Fruit fly (Drosophila melanogaster) whole organism, embryonic: ENCODE data around the gene Ppm1.

ENCODE experiments used
- Ada2b ChIP-seq: fragments of 200-800 bp; sonication (Bioruptor generic); IDR thresholded peaks from 2 replicates; pipeline ENCODE4 v1.3.6; 2022; ENCODE audit warnings: missing biosample characterization, missing genetic modification characterization
- Antp ChIP-seq: fragments of 200-800 bp; sonication (Bioruptor generic); optimal IDR thresholded peaks from 3 replicates; lab custom pipeline; 2016; ENCODE audit warnings: missing biosample characterization, missing genetic modification characterization
- CG1024 ChIP-seq: fragments of 200-800 bp; sonication (Bioruptor generic); IDR thresholded peaks from 2 replicates; pipeline ENCODE4 v1.3.6; 2022; ENCODE audit warnings: missing biosample characterization, missing genetic modification characterization
- CG10366 ChIP-seq: fragments of 200-800 bp; sonication (Bioruptor generic); IDR thresholded peaks from 2 replicates; pipeline ENCODE4 v1.3.6; 2022; ENCODE audit warnings: missing biosample characterization, missing genetic modification characterization
- CG11504 ChIP-seq: fragments of 200-800 bp; sonication (Bioruptor generic); optimal IDR thresholded peaks from 3 replicates; lab custom pipeline; 2019; ENCODE audit warnings: missing biosample characterization, mild to moderate bottlenecking, missing genetic modification characterization, moderate library complexity
- CG11560 ChIP-seq: fragments of 200-800 bp; sonication (Bioruptor generic); IDR thresholded peaks from 3 replicates; pipeline ENCODE4 v1.3.6; 2022; ENCODE audit warnings: missing biosample characterization, missing genetic modification characterization
- CG12071 ChIP-seq: fragments of 200-800 bp; sonication (Bioruptor generic); optimal IDR thresholded peaks from 3 replicates; lab custom pipeline; 2018; ENCODE audit warnings: missing biosample characterization, mild to moderate bottlenecking, missing genetic modification characterization
- CG13296 ChIP-seq: fragments of 200-800 bp; sonication (Bioruptor generic); optimal IDR thresholded peaks from 3 replicates; lab custom pipeline; 2018; ENCODE audit warnings: missing biosample characterization, mild to moderate bottlenecking, missing genetic modification characterization
- CG15696 ChIP-seq: fragments of 200-800 bp; sonication (Bioruptor generic); optimal IDR thresholded peaks from 2 replicates; lab custom pipeline; 2019; ENCODE audit warnings: missing biosample characterization, mild to moderate bottlenecking, missing genetic modification characterization, moderate library complexity
- CG1603 ChIP-seq: fragments of 200-800 bp; sonication (Bioruptor generic); optimal IDR thresholded peaks from 2 replicates; lab custom pipeline; 2019; ENCODE audit warnings: missing biosample characterization, mild to moderate bottlenecking, missing genetic modification characterization, moderate library complexity
- CG16779 ChIP-seq: fragments of 200-800 bp; sonication (Bioruptor generic); IDR thresholded peaks from 2 replicates; pipeline ENCODE4 v1.3.6; 2022; ENCODE audit warnings: missing biosample characterization, missing genetic modification characterization
- CG17359 ChIP-seq: fragments of 200-800 bp; sonication (Bioruptor generic); optimal IDR thresholded peaks from 3 replicates; lab custom pipeline; 2018; ENCODE audit warnings: missing biosample characterization, mild to moderate bottlenecking, missing genetic modification characterization, moderate library complexity
- CG17385 ChIP-seq: fragments of 200-800 bp; sonication (Bioruptor generic); optimal IDR thresholded peaks from 3 replicates; lab custom pipeline; 2018; ENCODE audit warnings: missing biosample characterization, mild to moderate bottlenecking, missing genetic modification characterization
- CG2889 ChIP-seq: fragments of 200-800 bp; sonication (Bioruptor generic); IDR thresholded peaks from 3 replicates; pipeline ENCODE4 v1.3.6; 2022; ENCODE audit warnings: missing biosample characterization, missing genetic modification characterization
- CG31441 ChIP-seq: fragments of 200-800 bp; sonication (Bioruptor generic); IDR thresholded peaks from 2 replicates; pipeline ENCODE4 v1.3.6; 2022; ENCODE audit warnings: missing biosample characterization, missing genetic modification characterization
- CG32772 ChIP-seq: fragments of 200-800 bp; sonication (Bioruptor generic); IDR thresholded peaks from 2 replicates; pipeline ENCODE4 v1.3.6; 2022; ENCODE audit warnings: missing biosample characterization, missing genetic modification characterization
- CG4282 ChIP-seq: fragments of 200-800 bp; sonication (Bioruptor generic); optimal IDR thresholded peaks from 2 replicates; lab custom pipeline; 2016; ENCODE audit warnings: missing biosample characterization, missing genetic modification characterization
- CG7357 ChIP-seq: fragments of 200-800 bp; sonication (Bioruptor generic); IDR thresholded peaks from 3 replicates; pipeline ENCODE4 v1.3.6; 2022; ENCODE audit warnings: missing biosample characterization, missing genetic modification characterization
- CG7556 ChIP-seq: fragments of 200-800 bp; sonication (Bioruptor generic); optimal IDR thresholded peaks from 2 replicates; lab custom pipeline; 2017; ENCODE audit warnings: missing biosample characterization, mild to moderate bottlenecking, missing genetic modification characterization
- CG8359 ChIP-seq: fragments of 200-800 bp; sonication (Bioruptor generic); optimal IDR thresholded peaks from 2 replicates; lab custom pipeline; 2017; ENCODE audit warnings: missing biosample characterization, mild to moderate bottlenecking, missing genetic modification characterization, borderline replicate concordance
- CG8765 ChIP-seq: fragments of 200-800 bp; sonication (Bioruptor generic); IDR thresholded peaks from 2 replicates; pipeline ENCODE4 v1.3.6; 2022; ENCODE audit warnings: missing biosample characterization, missing genetic modification characterization
- D ChIP-seq, 2 experiments: fragments of 200-800 bp in 1 of 2; fragments of >200 bp in 1 of 2; sonication (Bioruptor generic) in 1 of 2; optimal IDR thresholded peaks; 2 replicates in 1 of 2; 3 replicates in 1 of 2; lab custom pipeline; 2017; ENCODE audit warnings: mild to moderate bottlenecking in 1 of 2, missing biosample characterization in 1 of 2, missing genetic modification characterization in 1 of 2, missing genetic modification reagents in 1 of 2
- Doc3 ChIP-seq: fragments of 200-800 bp; sonication (Bioruptor generic); IDR thresholded peaks from 3 replicates; pipeline ENCODE4 v1.3.6; 2022; ENCODE audit warnings: missing biosample characterization, missing genetic modification characterization; ENCODE audit not compliant: partially characterized antibody
- Ets97D ChIP-seq: fragments of 200-800 bp; sonication (Bioruptor generic); optimal IDR thresholded peaks from 3 replicates; lab custom pipeline; 2016; ENCODE audit warnings: missing biosample characterization, missing genetic modification characterization
- Mad ChIP-seq: fragments of 200-800 bp; sonication (Bioruptor generic); optimal IDR thresholded peaks from 2 replicates; lab custom pipeline; 2016; ENCODE audit warnings: missing biosample characterization, missing genetic modification characterization
- NC2β ChIP-seq: fragments of 200-800 bp; sonication (Bioruptor generic); optimal IDR thresholded peaks from 2 replicates; lab custom pipeline; 2016; ENCODE audit warnings: missing biosample characterization, missing genetic modification characterization
- Oli ChIP-seq: fragments of 200-800 bp; sonication (Bioruptor generic); optimal IDR thresholded peaks from 2 replicates; lab custom pipeline; 2018; ENCODE audit warnings: missing biosample characterization, mild to moderate bottlenecking, missing genetic modification characterization, moderate library complexity
- Poxn ChIP-seq: fragments of 200-800 bp; sonication (Bioruptor generic); IDR thresholded peaks from 2 replicates; pipeline ENCODE4 v1.3.6; 2022; ENCODE audit warnings: missing biosample characterization, missing genetic modification characterization
- Ptx1 ChIP-seq: fragments of 200-800 bp; sonication (Bioruptor generic); IDR thresholded peaks from 2 replicates; pipeline ENCODE4 v1.3.6; 2022; ENCODE audit warnings: missing biosample characterization, missing genetic modification characterization
- Six4 ChIP-seq: fragments of 200-800 bp; sonication (Bioruptor generic); optimal IDR thresholded peaks from 2 replicates; lab custom pipeline; 2016; ENCODE audit warnings: missing biosample characterization, missing genetic modification characterization
- Spps ChIP-seq: fragments of 200-800 bp; sonication (Bioruptor generic); optimal IDR thresholded peaks from 2 replicates; lab custom pipeline; 2018; ENCODE audit warnings: missing biosample characterization, mild to moderate bottlenecking, missing genetic modification characterization
- Trl ChIP-seq, 3 experiments: fragments of >200 bp in 2 of 3; fragments of 200-800 bp in 1 of 3; sonication (Bioruptor generic) in 1 of 3; optimal IDR thresholded peaks; 2 replicates in 1 of 3; 3 replicates in 2 of 3; lab custom pipeline; 2016 to 2017; ENCODE audit warnings: missing biosample characterization in 1 of 3, missing genetic modification characterization in 1 of 3
- cato ChIP-seq: fragments of 200-800 bp; sonication (Bioruptor generic); optimal IDR thresholded peaks from 2 replicates; lab custom pipeline; 2016; ENCODE audit warnings: missing biosample characterization, missing genetic modification characterization, borderline replicate concordance
- da ChIP-seq: fragments of 200-800 bp; sonication (Bioruptor generic); optimal IDR thresholded peaks from 2 replicates; lab custom pipeline; 2016; ENCODE audit warnings: missing biosample characterization, missing genetic modification characterization
- fd102C ChIP-seq: fragments of 200-800 bp; sonication (Bioruptor generic); optimal IDR thresholded peaks from 2 replicates; lab custom pipeline; 2018; ENCODE audit warnings: missing biosample characterization, mild to moderate bottlenecking, missing genetic modification characterization, moderate library complexity
- gce ChIP-seq: fragments of 200-800 bp; sonication (Bioruptor generic); IDR thresholded peaks from 3 replicates; pipeline ENCODE4 v1.3.6; 2022; ENCODE audit warnings: missing biosample characterization, missing genetic modification characterization
- pho ChIP-seq: fragments of 200-800 bp; sonication (Bioruptor generic); optimal IDR thresholded peaks from 2 replicates; lab custom pipeline; 2016; ENCODE audit warnings: missing biosample characterization, missing genetic modification characterization
- prd ChIP-seq, 3 experiments: fragments of >200 bp in 2 of 3; fragments of 200-800 bp in 1 of 3; sonication (Bioruptor generic) in 1 of 3; optimal IDR thresholded peaks in 2 of 3; IDR thresholded peaks in 1 of 3; 2 replicates in 2 of 3; 3 replicates in 1 of 3; pipeline versions ENCODE4 v1.3.6 to Lab custom; 2017 to 2022; ENCODE audit warnings: missing biosample characterization in 1 of 3, missing genetic modification characterization in 1 of 3
- row ChIP-seq: fragments of 200-800 bp; sonication (Bioruptor generic); IDR thresholded peaks from 3 replicates; pipeline ENCODE4 v1.3.6; 2022; ENCODE audit warnings: missing biosample characterization, missing genetic modification characterization
- scrt ChIP-seq: fragments of 200-800 bp; sonication (Bioruptor generic); optimal IDR thresholded peaks from 2 replicates; lab custom pipeline; 2018; ENCODE audit warnings: missing biosample characterization, mild to moderate bottlenecking, missing genetic modification characterization, moderate library complexity
- sens-2 ChIP-seq: fragments of 200-800 bp; sonication (Bioruptor generic); IDR thresholded peaks from 2 replicates; pipeline ENCODE4 v1.3.6; 2022; ENCODE audit warnings: missing biosample characterization, missing genetic modification characterization
- sisA ChIP-seq: fragments of 200-800 bp; sonication (Bioruptor generic); IDR thresholded peaks from 2 replicates; pipeline ENCODE4 v1.3.6; 2022; ENCODE audit warnings: missing biosample characterization, missing genetic modification characterization
- slp2 ChIP-seq: fragments of 200-800 bp; sonication (Bioruptor generic); optimal IDR thresholded peaks from 2 replicates; lab custom pipeline; 2016; ENCODE audit warnings: missing biosample characterization, missing genetic modification characterization
- sqz ChIP-seq: fragments of 200-800 bp; sonication (Bioruptor generic); optimal IDR thresholded peaks from 3 replicates; lab custom pipeline; 2018; ENCODE audit warnings: missing biosample characterization, mild to moderate bottlenecking, missing genetic modification characterization
- tll ChIP-seq, 2 experiments: fragments of 200-800 bp in 1 of 2; fragments of >200 bp in 1 of 2; sonication (Bioruptor generic) in 1 of 2; optimal IDR thresholded peaks; 2 replicates each; lab custom pipeline; 2017 to 2019; ENCODE audit warnings: missing biosample characterization in 2 of 2, missing genetic modification characterization in 2 of 2, mild to moderate bottlenecking in 1 of 2, moderate library complexity in 1 of 2
- trem ChIP-seq: fragments of 200-800 bp; optimal IDR thresholded peaks from 3 replicates; lab custom pipeline; 2019; ENCODE audit warnings: missing biosample characterization, mild to moderate bottlenecking, missing genetic modification characterization, moderate library complexity
- usp ChIP-seq: fragments of >200 bp; optimal IDR thresholded peaks from 2 replicates; lab custom pipeline; 2017; ENCODE audit warnings: missing biosample characterization, missing genetic modification characterization
- yki ChIP-seq: fragments of >200 bp; optimal IDR thresholded peaks from 3 replicates; lab custom pipeline; 2018
- zen2 ChIP-seq: fragments of 200-800 bp; sonication (Bioruptor generic); IDR thresholded peaks from 3 replicates; pipeline ENCODE4 v1.3.6; 2022; ENCODE audit warnings: missing biosample characterization, missing genetic modification characterization; ENCODE audit not compliant: partially characterized antibody

Ppm1 gene

dm6 chr3L:614751-615424, 33.8 kb downstream of the Ppm1 start (continued):
- peak; percentile 55 for TF ChIP-seq CG8359 (GFP tag; lab: Kevin White, UChicago)
- no peak for TF ChIP-seq CG7556 (GFP tag; lab: Kevin White, UChicago)
- TF ChIP-seq fd102C = peak; percentile 24
- TF ChIP-seq row (GFP tag; lab: Robert Waterston, UW) = no peak
- TF ChIP-seq CG32772 (GFP tag; lab: Robert Waterston, UW) = no peak
- TF ChIP-seq CG11504 (tag; lab: Kevin White, UChicago) = no peak
- peak; percentile 58; the same call in 1 of the 3 replicates for TF ChIP-seq gce
- TF ChIP-seq CG1603 (tag; lab: Kevin White, UChicago) = peak; percentile 26
- TF ChIP-seq Ets97D (GFP tag; lab: Kevin White, UChicago) = no peak
- no peak for TF ChIP-seq trem (tag; lab: Kevin White, UChicago)
- TF ChIP-seq CG16779 (GFP tag; lab: Robert Waterston, UW) = no peak
- TF ChIP-seq CG7357 = no peak
- TF ChIP-seq CG1024 (GFP tag; lab: Robert Waterston, UW) = peak; percentile 49; the same call in 1 of the 2 replicates
- peak; percentile 51 for TF ChIP-seq CG17359 (tag; lab: Kevin White, UChicago)
- TF ChIP-seq CG12071 = peak; percentile 55
- TF ChIP-seq sens-2 = peak; percentile 33; the same call in 1 of the 2 replicates
- TF ChIP-seq yki = no peak
- no peak for TF ChIP-seq sisA (GFP tag; lab: Robert Waterston, UW)
- no peak for TF ChIP-seq CG31441 (GFP tag; lab: Robert Waterston, UW)
- TF ChIP-seq CG10366 (GFP tag; lab: Robert Waterston, UW) = no peak; the same call in 1 of the 2 replicates
- TF ChIP-seq pho (GFP tag; lab: Kevin White, UChicago) = no peak
- no peak for TF ChIP-seq Oli
- no peak for TF ChIP-seq Ada2b (GFP tag; lab: Robert Waterston, UW)
- no peak for TF ChIP-seq sqz (GFP tag; lab: Kevin White, UChicago)
- TF ChIP-seq scrt (GFP tag; lab: Kevin White, UChicago) = no peak
- TF ChIP-seq D (optimal IDR thresholded peaks at IDR 0.05; lab: Kevin White, UChicago) = no peak
- TF ChIP-seq D (GFP tag; optimal IDR thresholded peaks at IDR 0.05; lab: Kevin White, UChicago) = no peak
- no peak for TF ChIP-seq Six4 (GFP tag; lab: Kevin White, UChicago)
- no peak for TF ChIP-seq Poxn (GFP tag; lab: Robert Waterston, UW)
- no peak for TF ChIP-seq Mad (GFP tag; lab: Kevin White, UChicago)
- TF ChIP-seq da (GFP tag; lab: Kevin White, UChicago) = no peak
- TF ChIP-seq prd (optimal IDR thresholded peaks at IDR 0.05; lab: Kevin White, UChicago) = no peak
- TF ChIP-seq prd (GFP tag; IDR thresholded peaks at IDR 0.05; lab: Robert Waterston, UW) = 0 out of 3 replicates have a peak, but pooled peaks have one; percentile 13
- no peak for TF ChIP-seq CG2889 (GFP tag; lab: Robert Waterston, UW)
- no peak for TF ChIP-seq Trl (optimal IDR thresholded peaks at IDR 0.05; lab: Kevin White, UChicago)
- no peak for TF ChIP-seq Trl (GFP tag; optimal IDR thresholded peaks at IDR 0.05; lab: Kevin White, UChicago)
- no peak for TF ChIP-seq zen2 (GFP tag; lab: Robert Waterston, UW)
- no peak for TF ChIP-seq CG13296 (GFP tag; lab: Kevin White, UChicago)
- peak; percentile 22 for TF ChIP-seq CG15696 (tag; lab: Kevin White, UChicago)
- no peak for TF ChIP-seq Ptx1 (GFP tag; lab: Robert Waterston, UW)
- no peak for TF ChIP-seq CG4282 (GFP tag; lab: Kevin White, UChicago)
- TF ChIP-seq CG17385 (GFP tag; lab: Kevin White, UChicago) = peak; percentile 35
- TF ChIP-seq slp2 (GFP tag; lab: Kevin White, UChicago) = no peak
- TF ChIP-seq Doc3 (GFP tag; lab: Robert Waterston, UW) = no peak
- no peak for TF ChIP-seq NC2β
- TF ChIP-seq Spps = no peak
- TF ChIP-seq CG11560 (tag; lab: Robert Waterston, UW) = no peak
- no peak for TF ChIP-seq CG8765 (GFP tag; lab: Robert Waterston, UW)
- no peak for TF ChIP-seq tll (GFP tag; optimal IDR thresholded peaks at IDR 0.05; lab: Kevin White, UChicago)
- TF ChIP-seq usp (GFP tag; lab: Kevin White, UChicago) = no peak
- no peak for TF ChIP-seq cato (GFP tag; lab: Kevin White, UChicago)
- TF ChIP-seq Antp (GFP tag; lab: Kevin White, UChicago) = no peak
